Fruit fly (Drosophila melanogaster): ENCODE results near the gene CG17544.
A peak's percentile ranks its signal among the peaks of the same experiment; 100 is the strongest.

CG17544 gene

DNA sequence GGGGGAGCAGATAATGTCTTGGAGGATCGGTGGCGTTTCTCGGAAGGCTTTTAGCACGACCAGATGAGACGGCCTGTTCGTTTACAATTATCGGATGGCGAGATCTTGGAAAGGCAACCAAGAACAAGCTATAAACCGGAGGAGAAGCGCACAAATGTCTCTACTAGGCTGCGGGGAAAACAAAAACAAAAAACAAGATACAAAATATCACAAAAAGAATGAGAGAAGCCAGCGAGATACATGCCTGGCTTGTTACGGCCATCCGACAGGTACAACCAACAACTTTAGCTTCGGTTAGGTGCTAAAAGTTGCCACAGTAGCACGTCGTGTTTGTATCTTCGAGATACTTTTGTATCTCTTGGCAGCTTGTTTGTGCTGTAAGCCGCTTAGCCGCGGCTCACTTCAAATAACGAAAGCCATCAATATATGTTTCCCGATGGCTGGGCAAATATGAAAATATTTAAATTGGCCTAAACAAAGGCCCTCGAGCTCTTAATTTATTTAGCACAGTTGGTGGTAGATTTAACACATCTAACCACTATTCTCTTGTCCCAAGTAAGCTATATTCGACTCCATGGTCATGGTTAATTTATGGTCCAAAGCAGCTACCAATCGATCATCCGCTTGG lies 38.4 kb downstream of the CG17544 start:
- TF ChIP-seq oc (tag; optimal IDR thresholded peaks at IDR 0.05): peak; percentile 90
- TF ChIP-seq CG3281 (GFP tag; optimal IDR thresholded peaks at IDR 0.05): no peak
- TF ChIP-seq PHDP (tag; optimal IDR thresholded peaks at IDR 0.05): peak; percentile 9
- peak; percentile 10 for TF ChIP-seq kni (GFP tag; optimal IDR thresholded peaks at IDR 0.05)
- no peak for TF ChIP-seq Nf-YC (tag; optimal IDR thresholded peaks at IDR 0.05)
- no peak for TF ChIP-seq CG4328 (GFP tag; optimal IDR thresholded peaks at IDR 0.05)
- TF ChIP-seq CG1647 (GFP tag; optimal IDR thresholded peaks at IDR 0.05): no peak
- no peak for TF ChIP-seq CG2875 (GFP tag; optimal IDR thresholded peaks at IDR 0.05)
- no peak for TF ChIP-seq CG8089 (GFP tag; optimal IDR thresholded peaks at IDR 0.05)
- no peak for TF ChIP-seq CG6765 (GFP tag; optimal IDR thresholded peaks at IDR 0.05)
- TF ChIP-seq dysf (GFP tag; IDR thresholded peaks at IDR 0.05): peak; percentile 23; the same call in 1 of the 3 replicates
- TF ChIP-seq ems (GFP tag; optimal IDR thresholded peaks at IDR 0.05): no peak
- TF ChIP-seq sd (tag; optimal IDR thresholded peaks at IDR 0.05): peak; percentile 10
- TF ChIP-seq gsb-n (tag; optimal IDR thresholded peaks at IDR 0.05): peak; percentile 21
- peak; percentile 68 for TF ChIP-seq nom (GFP tag; optimal IDR thresholded peaks at IDR 0.05)
- TF ChIP-seq Stat92E (GFP tag; optimal IDR thresholded peaks at IDR 0.05): peak in 1 of 3 experiments; percentile 19
- TF ChIP-seq NC2α (GFP tag; optimal IDR thresholded peaks at IDR 0.05): no peak
- peak; percentile 60 for TF ChIP-seq Med (GFP tag)
- peak; percentile 5 for TF ChIP-seq fd102C (GFP tag; optimal IDR thresholded peaks at IDR 0.05)
- TF ChIP-seq CG32532 (GFP tag; IDR thresholded peaks at IDR 0.05): 0 out of 2 replicates have a peak, but pooled peaks have one; percentile 22
- TF ChIP-seq org-1 (GFP tag; optimal IDR thresholded peaks at IDR 0.05): no peak
- TF ChIP-seq mirr (GFP tag; optimal IDR thresholded peaks at IDR 0.05): no peak
- TF ChIP-seq bigmax (GFP tag; optimal IDR thresholded peaks at IDR 0.05): no peak
- peak; percentile 44 for TF ChIP-seq Vsx1 (GFP tag; optimal IDR thresholded peaks at IDR 0.05)
- TF ChIP-seq tll (GFP tag; optimal IDR thresholded peaks at IDR 0.05): peak in 1 of 2 experiments; percentile 57
- TF ChIP-seq sisA (GFP tag; IDR thresholded peaks at IDR 0.05): no peak
- no peak for TF ChIP-seq fu2 (GFP tag; optimal IDR thresholded peaks at IDR 0.05)
- TF ChIP-seq vfl (GFP tag; optimal IDR thresholded peaks at IDR 0.05): no peak
- TF ChIP-seq Dip2 (GFP tag; IDR thresholded peaks at IDR 0.05): no peak
- TF ChIP-seq CG9215 (GFP tag; IDR thresholded peaks at IDR 0.05): no peak
- TF ChIP-seq odd (GFP tag; optimal IDR thresholded peaks at IDR 0.05): no peak
- no peak for TF ChIP-seq Ravus (GFP tag; IDR thresholded peaks at IDR 0.05)
- peak; percentile 6 for TF ChIP-seq lab (GFP tag; optimal IDR thresholded peaks at IDR 0.05)
- TF ChIP-seq bsh (GFP tag; optimal IDR thresholded peaks at IDR 0.05): peak in 1 of 2 experiments; percentile 35
- no peak for TF ChIP-seq CG30403 (GFP tag; optimal IDR thresholded peaks at IDR 0.05)
- TF ChIP-seq zen2 (GFP tag; IDR thresholded peaks at IDR 0.05; ENCODE audit: partially characterized antibody): no peak
- TF ChIP-seq psq (GFP tag; optimal IDR thresholded peaks at IDR 0.05): no peak
- TF ChIP-seq danr (GFP tag; IDR thresholded peaks at IDR 0.05): no peak
- TF ChIP-seq abd-A (tag; optimal IDR thresholded peaks at IDR 0.05): no peak
- no peak for TF ChIP-seq ro (GFP tag; IDR thresholded peaks at IDR 0.05)
- TF ChIP-seq CG10209 (GFP tag; optimal IDR thresholded peaks at IDR 0.05): no peak
- no peak for TF ChIP-seq gsb (GFP tag; IDR thresholded peaks at IDR 0.05)
- TF ChIP-seq CG17568 (GFP tag; optimal IDR thresholded peaks at IDR 0.05): peak; percentile 38
- peak; percentile 25 for TF ChIP-seq CG12769 (tag; optimal IDR thresholded peaks at IDR 0.05)
- TF ChIP-seq ind (GFP tag; optimal IDR thresholded peaks at IDR 0.05): no peak
- TF ChIP-seq H2.0 (GFP tag; IDR thresholded peaks at IDR 0.05): no peak
- TF ChIP-seq NfI (GFP tag; optimal IDR thresholded peaks at IDR 0.05): no peak
- TF ChIP-seq CG8359 (GFP tag; optimal IDR thresholded peaks at IDR 0.05; ENCODE audit: borderline replicate concordance): no peak
- no peak for TF ChIP-seq grn (GFP tag; optimal IDR thresholded peaks at IDR 0.05)
